Worm (Caenorhabditis elegans) whole organism, L4 larva: Measurements from ENCODE around the gene ril-2.
A peak's percentile ranks its signal among the peaks of the same experiment; 100 is the strongest.

Experiments used
- D1046.2 ChIP-seq: fragments of 200-800 bp; sonication (Bioruptor generic); IDR thresholded peaks from 2 replicates; pipeline ENCODE4 v1.3.6; 2022; ENCODE audit warnings: missing genetic modification characterization, missing compliant biosample characterization
- F26F4.8 ChIP-seq: fragments of 200-800 bp; sonication (Bioruptor generic); conservative IDR thresholded peaks from 2 replicates; pipeline ENCODE4 v1.3.6; 2022; ENCODE audit warnings: missing genetic modification characterization, missing compliant biosample characterization
- F49E8.2 ChIP-seq: sonication (generic microtip); optimal IDR thresholded peaks from 2 replicates; lab custom pipeline; 2016; ENCODE audit warnings: missing compliant biosample characterization, mild to moderate bottlenecking, missing genetic modification characterization, borderline replicate concordance
- R02D3.7 ChIP-seq: fragments of 150-350 bp; sonication (generic microtip); optimal IDR thresholded peaks from 3 replicates; lab custom pipeline; 2014; ENCODE audit warnings: missing biosample characterization, missing genetic modification characterization
- T20F7.1 ChIP-seq: fragments of 200-800 bp; sonication (Bioruptor generic); optimal IDR thresholded peaks from 2 replicates; lab custom pipeline; 2018; ENCODE audit warnings: mild to moderate bottlenecking, missing genetic modification characterization, missing compliant biosample characterization
- Y105C5A.15 ChIP-seq: fragments of 200-800 bp; sonication (Bioruptor generic); IDR thresholded peaks from 2 replicates; pipeline ENCODE4 v1.3.6; 2022; ENCODE audit warnings: missing genetic modification characterization, missing compliant biosample characterization
- Y5F2A.4 ChIP-seq: fragments of 200-800 bp; sonication (Bioruptor generic); optimal IDR thresholded peaks from 2 replicates; lab custom pipeline; 2018; ENCODE audit warnings: mild to moderate bottlenecking, missing genetic modification characterization, missing compliant biosample characterization
- Y75B8A.6 ChIP-seq: fragments of 200-800 bp; sonication (Bioruptor generic); IDR thresholded peaks from 2 replicates; pipeline ENCODE4 v1.3.6; 2022; ENCODE audit warnings: missing genetic modification reagents, missing genetic modification characterization, missing compliant biosample characterization
- ZK337.2 ChIP-seq: fragments of 200-800 bp; sonication (Bioruptor generic); IDR thresholded peaks from 2 replicates; pipeline ENCODE4 v1.3.6; 2022; ENCODE audit warnings: missing genetic modification reagents, missing genetic modification characterization, missing compliant biosample characterization
- aha-1 ChIP-seq: fragments of 150-350 bp; peaks from one replicate; lab custom pipeline; 2014; ENCODE audit warnings: missing biosample characterization, missing genetic modification characterization
- ama-1 ChIP-seq: fragments of 150-350 bp; optimal IDR thresholded peaks from 2 replicates; lab custom pipeline; 2014; ENCODE audit warnings: inconsistent platforms, mixed read lengths
- attf-4 ChIP-seq: sonication (generic microtip); optimal IDR thresholded peaks from 3 replicates; lab custom pipeline; 2017; ENCODE audit warnings: missing biosample characterization, missing genetic modification characterization
- ceh-20 ChIP-seq: fragments of 200-800 bp; sonication (Bioruptor generic); IDR thresholded peaks from 2 replicates; pipeline ENCODE4 v1.3.6; 2022; ENCODE audit warnings: missing genetic modification reagents, missing genetic modification characterization, missing compliant biosample characterization
- ceh-32 ChIP-seq: sonication (generic microtip); optimal IDR thresholded peaks from 2 replicates; lab custom pipeline; 2016; ENCODE audit warnings: mild to moderate bottlenecking, missing genetic modification characterization, missing compliant biosample characterization; ENCODE audit not compliant: poor library complexity
- ces-1 ChIP-seq: fragments of 150-350 bp; sonication (generic microtip); optimal IDR thresholded peaks from 4 replicates; lab custom pipeline; 2014; ENCODE audit warnings: missing biosample characterization, missing genetic modification reagents, missing genetic modification characterization
- cey-2 ChIP-seq: sonication (generic microtip); optimal IDR thresholded peaks from 3 replicates; lab custom pipeline; 2017; ENCODE audit warnings: missing genetic modification characterization, mild to moderate bottlenecking, missing compliant biosample characterization, antibody characterized with exemption, borderline replicate concordance; ENCODE audit not compliant: insufficient read depth
- daf-12 ChIP-seq: fragments of 150-350 bp; optimal IDR thresholded peaks from 2 replicates; lab custom pipeline; 2014; ENCODE audit warnings: missing biosample characterization, missing genetic modification reagents, missing genetic modification characterization
- daf-8 ChIP-seq: fragments of 200-800 bp; sonication (Bioruptor generic); IDR thresholded peaks from 2 replicates; pipeline ENCODE4 v1.3.6; 2022; ENCODE audit warnings: missing genetic modification characterization, missing compliant biosample characterization
- duxl-1 ChIP-seq: sonication (generic microtip); optimal IDR thresholded peaks from 2 replicates; lab custom pipeline; 2016; ENCODE audit warnings: mild to moderate bottlenecking, missing genetic modification characterization, moderate library complexity, missing compliant biosample characterization; ENCODE audit not compliant: poor library complexity
- dve-1 ChIP-seq: sonication (generic microtip); optimal IDR thresholded peaks from 2 replicates; lab custom pipeline; 2017; ENCODE audit warnings: antibody characterized with exemption, mild to moderate bottlenecking, missing genetic modification characterization, missing compliant biosample characterization; ENCODE audit not compliant: insufficient read depth
- egl-27 ChIP-seq: sonication (generic microtip); optimal IDR thresholded peaks from 3 replicates; lab custom pipeline; 2017; ENCODE audit warnings: missing biosample characterization, missing genetic modification reagents, missing genetic modification characterization
- fos-1 ChIP-seq: fragments of 150-350 bp; optimal IDR thresholded peaks from 2 replicates; lab custom pipeline; 2014; ENCODE audit warnings: missing biosample characterization, missing genetic modification characterization
- hlh-11 ChIP-seq: fragments of 200-800 bp; sonication (Bioruptor generic); optimal IDR thresholded peaks from 2 replicates; lab custom pipeline; 2018; ENCODE audit warnings: mild to moderate bottlenecking, missing genetic modification characterization, missing compliant biosample characterization
- jun-1 ChIP-seq: fragments of 150-350 bp; optimal IDR thresholded peaks from 2 replicates; lab custom pipeline; 2014; ENCODE audit warnings: missing biosample characterization, missing genetic modification reagents, missing genetic modification characterization
- lim-7 ChIP-seq: fragments of 200-800 bp; sonication (Bioruptor generic); IDR thresholded peaks from 2 replicates; pipeline ENCODE4 v1.3.6; 2022; ENCODE audit warnings: missing genetic modification characterization, missing compliant biosample characterization
- lin-15B ChIP-seq: fragments of 150-350 bp; sonication (generic microtip); optimal IDR thresholded peaks from 3 replicates; lab custom pipeline; 2014; ENCODE audit warnings: missing biosample characterization, missing genetic modification characterization
- lin-39 ChIP-seq: fragments of 150-350 bp; optimal IDR thresholded peaks from 2 replicates; lab custom pipeline; 2014; ENCODE audit warnings: missing biosample characterization, missing genetic modification reagents, missing genetic modification characterization
- lir-3 ChIP-seq: sonication (generic microtip); optimal IDR thresholded peaks from 2 replicates; lab custom pipeline; 2016; ENCODE audit warnings: mild to moderate bottlenecking, missing genetic modification characterization, missing compliant biosample characterization
- lsy-2 ChIP-seq, 2 experiments: fragments of 150-350 bp in 1 of 2; sonication (generic microtip) in 1 of 2; optimal IDR thresholded peaks; 2 replicates each; lab custom pipeline; 2014 to 2017; ENCODE audit warnings: missing biosample characterization in 2 of 2, missing genetic modification characterization in 2 of 2
- madf-9 ChIP-seq: fragments of 200-800 bp; sonication (Bioruptor generic); conservative IDR thresholded peaks from 2 replicates; pipeline ENCODE4 v1.3.6; 2022; ENCODE audit warnings: missing genetic modification reagents, missing genetic modification characterization, missing compliant biosample characterization
- mdl-1 ChIP-seq, 2 experiments: fragments of 150-350 bp in 1 of 2; sonication (generic microtip) in 1 of 2; optimal IDR thresholded peaks; 2 replicates each; lab custom pipeline; 2014 to 2017; ENCODE audit warnings: missing biosample characterization in 2 of 2, missing genetic modification characterization in 2 of 2
- mep-1 ChIP-seq: fragments of 150-350 bp; sonication (generic microtip); optimal IDR thresholded peaks from 3 replicates; lab custom pipeline; 2014; ENCODE audit warnings: missing biosample characterization, missing genetic modification characterization
- mxl-2 ChIP-seq: fragments of 200-800 bp; sonication (Bioruptor generic); conservative IDR thresholded peaks from 2 replicates; pipeline ENCODE4 v1.3.6; 2022; ENCODE audit warnings: missing genetic modification reagents, missing genetic modification characterization, missing compliant biosample characterization
- mxl-3 ChIP-seq: fragments of 200-800 bp; sonication (Bioruptor generic); optimal IDR thresholded peaks from 2 replicates; lab custom pipeline; 2018; ENCODE audit warnings: mild to moderate bottlenecking, missing genetic modification characterization, missing compliant biosample characterization
- nhr-10 ChIP-seq: fragments of 150-350 bp; optimal IDR thresholded peaks from 2 replicates; lab custom pipeline; 2014; ENCODE audit warnings: missing biosample characterization, missing genetic modification characterization
- nhr-11 ChIP-seq: fragments of 150-350 bp; optimal IDR thresholded peaks from 2 replicates; lab custom pipeline; 2014; ENCODE audit warnings: missing biosample characterization, missing genetic modification characterization
- nhr-111 ChIP-seq: fragments of 200-800 bp; sonication (Bioruptor generic); optimal IDR thresholded peaks from 2 replicates; lab custom pipeline; 2018; ENCODE audit warnings: mild to moderate bottlenecking, missing genetic modification characterization, missing compliant biosample characterization
- nhr-25 ChIP-seq: sonication (generic microtip); optimal IDR thresholded peaks from 2 replicates; lab custom pipeline; 2017; ENCODE audit warnings: missing genetic modification characterization, mild to moderate bottlenecking, missing compliant biosample characterization, antibody characterized with exemption, moderate library complexity, borderline replicate concordance; ENCODE audit not compliant: insufficient read depth
- nhr-28 ChIP-seq: fragments of 150-350 bp; optimal IDR thresholded peaks from 2 replicates; lab custom pipeline; 2014; ENCODE audit warnings: missing biosample characterization, missing genetic modification characterization
- nhr-48 ChIP-seq: sonication (generic microtip); optimal IDR thresholded peaks from 2 replicates; lab custom pipeline; 2016; ENCODE audit warnings: mild to moderate bottlenecking, missing genetic modification characterization, missing compliant biosample characterization
- pqm-1 ChIP-seq: sonication (generic microtip); optimal IDR thresholded peaks from 2 replicates; lab custom pipeline; 2017; ENCODE audit warnings: missing biosample characterization, missing genetic modification characterization
- saeg-2 ChIP-seq: fragments of 200-800 bp; sonication (Bioruptor generic); IDR thresholded peaks from 2 replicates; pipeline ENCODE4 v1.3.6; 2022; ENCODE audit warnings: missing genetic modification reagents, missing genetic modification characterization, missing compliant biosample characterization
- sdz-12 ChIP-seq: fragments of 200-800 bp; sonication (Bioruptor generic); optimal IDR thresholded peaks from 2 replicates; lab custom pipeline; 2018; ENCODE audit warnings: mild to moderate bottlenecking, missing genetic modification characterization, missing compliant biosample characterization
- set-16 ChIP-seq: fragments of 200-800 bp; sonication (Bioruptor generic); IDR thresholded peaks from 2 replicates; pipeline ENCODE4 v1.3.6; 2022; ENCODE audit warnings: missing genetic modification reagents, missing genetic modification characterization, missing compliant biosample characterization
- snpc-4 ChIP-seq: fragments of 150-350 bp; optimal IDR thresholded peaks from 2 replicates; lab custom pipeline; 2014; ENCODE audit warnings: missing biosample characterization, missing genetic modification characterization
- spr-3 ChIP-seq: fragments of 200-800 bp; sonication (Bioruptor generic); optimal IDR thresholded peaks from 2 replicates; lab custom pipeline; 2018; ENCODE audit warnings: mild to moderate bottlenecking, missing genetic modification characterization, missing compliant biosample characterization
- tag-97 ChIP-seq: fragments of 200-800 bp; sonication (Bioruptor generic); IDR thresholded peaks from 2 replicates; pipeline ENCODE4 v1.3.6; 2022; ENCODE audit warnings: missing genetic modification characterization, missing compliant biosample characterization
- unc-130 ChIP-seq: sonication (generic microtip); optimal IDR thresholded peaks from 2 replicates; lab custom pipeline; 2016; ENCODE audit warnings: missing genetic modification reagents, missing genetic modification characterization, missing compliant biosample characterization
- vab-7 ChIP-seq: fragments of 200-800 bp; sonication (Bioruptor generic); IDR thresholded peaks from 2 replicates; pipeline ENCODE4 v1.3.6; 2022; ENCODE audit warnings: missing genetic modification reagents, missing genetic modification characterization, missing compliant biosample characterization
- zag-1 ChIP-seq: fragments of 150-350 bp; optimal IDR thresholded peaks from 2 replicates; lab custom pipeline; 2014; ENCODE audit warnings: missing biosample characterization, missing genetic modification characterization
- zip-11 ChIP-seq: fragments of 200-800 bp; sonication (Bioruptor generic); IDR thresholded peaks from 2 replicates; pipeline ENCODE4 v1.3.6; 2022; ENCODE audit warnings: missing genetic modification characterization, missing compliant biosample characterization
- ztf-11 ChIP-seq: fragments of 150-350 bp; optimal IDR thresholded peaks from 2 replicates; lab custom pipeline; 2014; ENCODE audit warnings: missing biosample characterization, missing genetic modification characterization

ril-2 gene

DNA sequence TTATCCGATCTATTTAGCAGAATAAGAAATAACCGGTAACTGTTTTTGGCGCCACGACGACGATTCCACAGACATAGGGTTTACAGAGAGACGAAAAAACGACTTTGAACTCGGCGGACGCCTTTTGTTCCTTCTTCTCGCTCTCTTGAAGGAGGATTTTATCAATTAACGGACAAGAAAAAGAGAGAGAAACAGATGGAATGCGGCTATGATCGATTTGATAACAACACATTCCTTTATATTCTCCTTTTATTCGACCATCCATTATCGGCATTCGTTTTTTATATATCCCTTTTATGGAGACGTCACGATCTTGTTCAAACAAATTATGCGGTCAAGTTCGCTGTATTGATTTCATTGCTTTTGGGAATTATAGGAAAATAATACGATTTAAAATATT, 50.1 kb downstream of the ril-2 start:
- TF ChIP-seq ceh-32 (tag; lab: Kevin White, UChicago) (no peak), D1046.2 (GFP tag; lab: Robert Waterston, UW) (no peak), Y105C5A.15 (GFP tag; lab: Robert Waterston, UW) (no peak), pqm-1 (tag; lab: Kevin White, UChicago) (no peak), tag-97 (GFP tag; lab: Robert Waterston, UW) (no peak), F49E8.2 (tag; lab: Kevin White, UChicago) (no peak), sdz-12 (no peak), unc-130 (GFP tag; lab: Kevin White, UChicago) (no peak), nhr-10 (tag; lab: Kevin White, UChicago) (no peak), aha-1 (peak; percentile 93), set-16 (no peak), ztf-11 (tag; lab: Kevin White, UChicago) (no peak), duxl-1 (tag; lab: Kevin White, UChicago) (no peak), egl-27 (tag; lab: Kevin White, UChicago) (no peak), daf-12 (tag; lab: Kevin White, UChicago) (no peak), F26F4.8 (GFP tag; lab: Robert Waterston, UW) (no peak), spr-3 (GFP tag; lab: Kevin White, UChicago) (no peak), cey-2 (tag; lab: Kevin White, UChicago) (no peak), lsy-2 (tag; optimal IDR thresholded peaks at IDR 0.05; lab: Kevin White, UChicago) (no peak), attf-4 (tag; lab: Kevin White, UChicago) (no peak), nhr-111 (GFP tag; lab: Kevin White, UChicago) (no peak), snpc-4 (tag; lab: Kevin White, UChicago) (no peak), nhr-25 (tag; lab: Kevin White, UChicago) (peak; percentile 34), zag-1 (tag; lab: Kevin White, UChicago) (no peak), ZK337.2 (no peak), ces-1 (GFP tag; lab: Kevin White, UChicago) (no peak), T20F7.1 (GFP tag; lab: Kevin White, UChicago) (no peak), nhr-28 (tag; lab: Kevin White, UChicago) (peak; percentile 55), lim-7 (GFP tag; lab: Robert Waterston, UW) (no peak), vab-7 (no peak), mxl-3 (GFP tag; lab: Kevin White, UChicago) (peak; percentile 11), lir-3 (tag; lab: Kevin White, UChicago) (no peak), daf-8 (GFP tag; lab: Robert Waterston, UW) (no peak), nhr-11 (no peak), jun-1 (no peak), saeg-2 (GFP tag; lab: Robert Waterston, UW) (no peak), dve-1 (tag; lab: Kevin White, UChicago) (no peak), ceh-20 (GFP tag; lab: Robert Waterston, UW) (no peak), zip-11 (no peak), Y75B8A.6 (GFP tag; lab: Robert Waterston, UW) (no peak), hlh-11 (peak; percentile 46), Y5F2A.4 (GFP tag; lab: Kevin White, UChicago) (no peak), ama-1 (lab: Kevin White, UChicago) (peak; percentile 87), fos-1 (no peak), madf-9 (GFP tag; lab: Robert Waterston, UW) (no peak), mxl-2 (GFP tag; lab: Robert Waterston, UW) (no peak), lin-15B (tag; lab: Kevin White, UChicago) (no peak), mep-1 (tag; lab: Kevin White, UChicago) (peak; percentile 14), lin-39 (no peak), mdl-1 (tag; optimal IDR thresholded peaks at IDR 0.05; lab: Kevin White, UChicago) (peak in 1 of 2 experiments; percentile 51), nhr-48 (tag; lab: Kevin White, UChicago) (no peak), R02D3.7 (no peak)
